Worm (Caenorhabditis elegans) whole organism, L1 larva: ENCODE data around the gene wht-4.
A peak's percentile ranks its signal among the peaks of the same experiment; 100 is the strongest.

ENCODE experiments used
- blmp-1 ChIP-seq: fragments of 150-350 bp; optimal IDR thresholded peaks from 2 replicates; lab custom pipeline; 2014; ENCODE audit warnings: missing biosample characterization, missing genetic modification characterization
- ceh-8 ChIP-seq: fragments of 200-800 bp; sonication (Bioruptor generic); optimal IDR thresholded peaks from 2 replicates; lab custom pipeline; 2018; ENCODE audit warnings: mild to moderate bottlenecking, missing genetic modification characterization, moderate library complexity, missing compliant biosample characterization
- ceh-90 ChIP-seq: sonication (generic microtip); optimal IDR thresholded peaks from 2 replicates; lab custom pipeline; 2016; ENCODE audit warnings: missing genetic modification characterization, missing compliant biosample characterization
- dpl-1 ChIP-seq, 3 experiments: fragments of 150-350 bp in 2 of 3; sonication (generic microtip) in 1 of 3; optimal IDR thresholded peaks; 2 replicates each; lab custom pipeline; 2014 to 2017; ENCODE audit warnings: missing biosample characterization in 3 of 3, missing genetic modification characterization in 3 of 3, missing genetic modification reagents in 3 of 3
- efl-1 ChIP-seq, 4 experiments: fragments of 150-350 bp; optimal IDR thresholded peaks in 3 of 4; peaks in 1 of 4; 1 replicate in 1 of 4; 2 replicates in 3 of 4; lab custom pipeline; 2014; ENCODE audit warnings: missing biosample characterization in 2 of 4, missing genetic modification characterization in 2 of 4, missing genetic modification reagents in 2 of 4
- egl-13 ChIP-seq: sonication (generic microtip); optimal IDR thresholded peaks from 2 replicates; lab custom pipeline; 2016; ENCODE audit warnings: missing genotype, missing genetic modification reagents, missing genetic modification characterization, missing compliant biosample characterization
- elt-3 ChIP-seq, 6 experiments: fragments of 150-350 bp in 1 of 6; sonication (generic microtip); optimal IDR thresholded peaks; 2 replicates each; lab custom pipeline; 2017 to 2018; ENCODE audit warnings: missing biosample characterization in 6 of 6, missing genetic modification characterization in 6 of 6, inconsistent platforms in 1 of 6
- fkh-10 ChIP-seq: sonication (generic microtip); optimal IDR thresholded peaks from 2 replicates; lab custom pipeline; 2017; ENCODE audit warnings: missing biosample characterization, missing genetic modification reagents, missing genetic modification characterization
- fkh-4 ChIP-seq: sonication (generic microtip); optimal IDR thresholded peaks from 2 replicates; lab custom pipeline; 2016; ENCODE audit warnings: missing compliant biosample characterization, missing genetic modification characterization, borderline replicate concordance
- fos-1 ChIP-seq: fragments of 150-350 bp; optimal IDR thresholded peaks from 2 replicates; lab custom pipeline; 2014; ENCODE audit warnings: missing biosample characterization, missing genetic modification characterization
- grh-1 ChIP-seq: fragments of 200-800 bp; sonication (Bioruptor generic); IDR thresholded peaks from 2 replicates; pipeline ENCODE4 v1.3.6; 2022; ENCODE audit warnings: missing genetic modification reagents, missing genetic modification characterization, missing compliant biosample characterization
- hpl-2 ChIP-seq: fragments of 150-350 bp; optimal IDR thresholded peaks from 2 replicates; lab custom pipeline; 2014; ENCODE audit warnings: missing biosample characterization, missing genetic modification reagents, missing genetic modification characterization
- lin-14 ChIP-seq: fragments of 200-800 bp; sonication (Bioruptor generic); optimal IDR thresholded peaks from 2 replicates; lab custom pipeline; 2018; ENCODE audit warnings: mild to moderate bottlenecking, missing genetic modification characterization, moderate library complexity, missing compliant biosample characterization
- lin-35 ChIP-seq, 2 experiments: fragments of 150-350 bp; optimal IDR thresholded peaks; 2 replicates each; lab custom pipeline; 2014; ENCODE audit warnings: missing biosample characterization in 2 of 2, missing genetic modification characterization in 2 of 2, missing genetic modification reagents in 2 of 2
- nhr-11 ChIP-seq: fragments of 150-350 bp; optimal IDR thresholded peaks from 2 replicates; lab custom pipeline; 2014; ENCODE audit warnings: missing biosample characterization, missing genetic modification characterization
- nhr-90 ChIP-seq: sonication (generic microtip); optimal IDR thresholded peaks from 2 replicates; lab custom pipeline; 2016; ENCODE audit warnings: mild to moderate bottlenecking, missing genetic modification characterization, missing compliant biosample characterization; ENCODE audit not compliant: poor library complexity
- pag-3 ChIP-seq: sonication (generic microtip); optimal IDR thresholded peaks from 2 replicates; lab custom pipeline; 2017; ENCODE audit warnings: missing genetic modification characterization, mild to moderate bottlenecking, missing compliant biosample characterization, antibody characterized with exemption, borderline replicate concordance; ENCODE audit not compliant: insufficient read depth
- pax-3 ChIP-seq: fragments of 200-800 bp; sonication (Bioruptor generic); optimal IDR thresholded peaks from 2 replicates; lab custom pipeline; 2018; ENCODE audit warnings: mild to moderate bottlenecking, missing genetic modification characterization, moderate library complexity, missing compliant biosample characterization
- pqm-1 ChIP-seq: sonication (generic microtip); optimal IDR thresholded peaks from 3 replicates; lab custom pipeline; 2017; ENCODE audit warnings: missing biosample characterization, missing genetic modification characterization
- skn-1 ChIP-seq: fragments of 150-350 bp; optimal IDR thresholded peaks from 2 replicates; lab custom pipeline; 2014; ENCODE audit warnings: missing biosample characterization, missing genetic modification characterization
- snpc-4 ChIP-seq: fragments of 150-350 bp; optimal IDR thresholded peaks from 2 replicates; lab custom pipeline; 2014; ENCODE audit warnings: missing biosample characterization, missing genetic modification characterization
- tlp-1 ChIP-seq: fragments of 150-350 bp; optimal IDR thresholded peaks from 2 replicates; lab custom pipeline; 2014; ENCODE audit warnings: missing biosample characterization, missing genetic modification characterization
- unc-30 ChIP-seq: sonication (generic microtip); optimal IDR thresholded peaks from 2 replicates; lab custom pipeline; 2017; ENCODE audit warnings: missing biosample characterization, missing genetic modification characterization
- unc-62 ChIP-seq: fragments of 150-350 bp; optimal IDR thresholded peaks from 2 replicates; lab custom pipeline; 2014; ENCODE audit warnings: missing biosample characterization, missing genetic modification reagents, missing genetic modification characterization
- xbp-1 ChIP-seq: sonication (generic microtip); optimal IDR thresholded peaks from 2 replicates; lab custom pipeline; 2016; ENCODE audit warnings: missing genetic modification characterization, missing compliant biosample characterization
- ztf-11 ChIP-seq, 2 experiments: sonication (generic microtip); optimal IDR thresholded peaks; 2 replicates each; lab custom pipeline; 2016 to 2017; ENCODE audit warnings: missing genetic modification characterization in 2 of 2, missing biosample characterization in 1 of 2, missing compliant biosample characterization in 1 of 2

wht-4 gene

DNA sequence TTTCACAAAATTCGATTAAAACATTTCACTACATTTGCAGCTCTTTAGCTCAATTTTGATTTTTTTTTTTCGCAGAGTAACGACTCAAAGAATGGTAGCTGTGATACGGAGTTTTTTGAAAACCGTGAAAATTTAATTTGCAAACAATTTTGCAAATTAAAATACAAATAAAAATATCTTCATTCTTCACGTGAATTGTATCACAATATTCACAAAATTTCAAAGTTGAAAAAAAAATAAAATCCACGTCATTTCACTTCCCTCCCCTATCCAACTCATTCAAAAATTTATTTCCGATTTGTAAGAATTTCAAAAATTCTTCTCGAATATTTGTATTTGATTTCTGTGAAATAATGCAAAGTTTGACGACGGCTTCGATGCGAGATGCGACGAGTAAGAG, at the start of gene wht-4:
Gene wht-4, plus strand, starts transcription at position 301 of the 400 bp plus-strand sequence.
- TF ChIP-seq nhr-90 (tag; lab: Kevin White, UChicago) (no peak), unc-62 (GFP tag; lab: Kevin White, UChicago) (no peak), pag-3 (tag; lab: Kevin White, UChicago) (no peak), skn-1 (tag; lab: Kevin White, UChicago) (no peak), fkh-4 (tag; lab: Kevin White, UChicago) (no peak)

DNA sequence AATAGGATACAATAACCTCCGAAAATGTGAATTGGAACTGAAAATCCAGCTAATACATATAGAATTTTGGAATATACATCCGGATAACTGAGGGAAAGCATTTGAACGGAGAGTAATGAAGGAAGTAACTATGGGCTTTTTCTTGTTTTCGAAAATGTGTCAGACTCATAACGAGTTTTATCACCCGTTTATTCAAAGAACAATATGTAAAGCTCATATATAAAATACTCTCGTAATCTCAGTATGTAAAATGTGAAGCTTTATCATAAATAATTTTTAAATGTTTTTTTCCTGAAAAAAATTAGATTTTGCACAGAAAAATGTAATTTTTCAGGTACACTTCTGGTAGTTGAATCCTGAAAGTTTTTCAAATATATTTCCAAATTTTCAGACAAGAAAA, 48.3 kb upstream of the wht-4 start, which contains the start of gene srh-297:
Gene srh-297, minus strand, starts transcription at position 101 of the 400 bp plus-strand sequence.
- TF ChIP-seq pqm-1 (no peak), unc-30 (tag; lab: Kevin White, UChicago) (no peak), xbp-1 (tag; lab: Kevin White, UChicago) (no peak), ztf-11 (tag; optimal IDR thresholded peaks at IDR 0.05; lab: Kevin White, UChicago) (no peak), ceh-90 (tag; lab: Kevin White, UChicago) (no peak), nhr-11 (tag; lab: Kevin White, UChicago) (no peak), dpl-1 (GFP tag; optimal IDR thresholded peaks at IDR 0.05; lab: Kevin White, UChicago) (no peak), egl-13 (tag; lab: Kevin White, UChicago) (no peak), fkh-10 (GFP tag; lab: Kevin White, UChicago) (no peak)
- TF ChIP-seq, all 84 proteins: peak for 0

DNA sequence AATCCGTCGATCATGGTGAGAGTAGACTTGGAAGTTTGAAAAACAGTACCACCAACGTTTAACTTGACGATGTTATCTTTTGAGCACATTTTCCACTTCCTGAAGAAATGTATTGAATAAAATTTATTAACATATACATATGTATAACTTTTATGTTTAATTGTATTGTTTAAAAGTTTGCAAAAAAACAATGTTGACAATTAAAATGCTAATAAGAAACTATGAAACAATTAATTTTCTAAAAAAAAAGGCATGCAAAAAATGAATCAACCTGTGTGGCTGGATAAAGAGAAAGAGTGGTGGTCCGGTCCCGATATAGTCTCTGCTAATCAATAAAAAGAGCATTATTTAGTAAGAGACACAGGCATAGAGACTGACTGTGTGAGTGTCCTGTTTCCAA, 44.0 kb upstream of the wht-4 start, which contains the start of gene C17F4.8:
Gene C17F4.8, minus strand, starts transcription at position 101 of the 400 bp plus-strand sequence.
- TF ChIP-seq ceh-8 (no peak), pax-3 (no peak), lin-14 (no peak), hpl-2 (GFP tag; lab: Kevin White, UChicago) (no peak)
- TF ChIP-seq, all 84 proteins: peak for 0

DNA sequence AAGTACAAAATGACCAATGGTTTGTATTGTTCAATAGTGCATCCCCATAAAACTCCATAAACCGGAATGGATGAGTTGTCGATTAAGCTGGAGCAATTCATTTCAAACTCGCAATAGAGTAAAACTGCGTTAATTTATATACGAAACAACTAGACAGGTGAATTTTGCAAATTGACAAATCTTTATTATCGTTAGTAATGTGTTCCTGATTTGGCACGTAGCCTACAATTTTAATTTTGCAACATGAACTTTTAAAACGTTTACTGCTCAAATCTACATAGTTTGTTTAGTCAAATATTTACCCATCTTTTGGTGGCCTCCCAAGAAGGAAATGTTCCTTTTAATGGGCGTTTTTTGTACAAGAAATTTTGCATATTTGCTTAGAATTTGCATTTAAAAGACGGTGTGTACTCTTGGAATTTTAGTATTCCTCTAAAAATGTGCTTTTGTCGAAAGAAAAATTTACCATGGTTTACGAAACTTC, 41.7 kb upstream of the wht-4 start, which contains the start of the genes srz-67 and C17F4.11:
Gene srz-67, minus strand, starts transcription at position 101 of the 484 bp plus-strand sequence.
Gene C17F4.11, plus strand, starts transcription at position 434 of the 484 bp plus-strand sequence.
- TF ChIP-seq efl-1 (optimal IDR thresholded peaks at IDR 0.05; lab: Kevin White, UChicago) (no peak), efl-1 (GFP tag; optimal IDR thresholded peaks at IDR 0.05 in 1 of 2; lab: Kevin White, UChicago) (peak in 1 of 2 experiments; percentile 65), fkh-10 (GFP tag; lab: Kevin White, UChicago) (no peak)
- TF ChIP-seq, all 84 proteins: peak for 1

DNA sequence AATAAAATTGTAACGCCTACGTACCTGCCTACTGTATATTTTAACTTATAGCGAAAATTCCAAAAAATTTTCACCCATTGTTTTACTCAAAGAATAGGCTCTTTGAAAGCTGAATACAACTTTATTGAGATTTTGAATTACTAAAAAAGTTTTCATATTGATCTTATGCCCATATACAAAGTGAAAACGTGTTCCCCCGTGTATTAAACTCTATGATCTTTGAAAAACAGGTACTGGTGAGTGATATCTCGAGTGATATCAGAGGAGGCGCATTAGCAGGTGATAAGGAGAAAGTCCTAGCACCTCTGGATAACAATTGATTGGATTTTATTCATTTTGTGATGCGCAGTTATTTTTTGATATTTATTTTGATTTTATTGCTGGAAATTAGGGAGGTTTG, 38.5 kb upstream of the wht-4 start, which contains the start of gene C17F4.3:
Gene C17F4.3, plus strand, starts transcription at position 301 of the 400 bp plus-strand sequence.
- TF ChIP-seq tlp-1 (tag; lab: Kevin White, UChicago), result no peak
- no peak for TF ChIP-seq lin-35 (GFP tag; optimal IDR thresholded peaks at IDR 0.05; lab: Kevin White, UChicago)
- no peak for TF ChIP-seq snpc-4 (tag; lab: Kevin White, UChicago)
- TF ChIP-seq blmp-1 (tag; lab: Kevin White, UChicago), result peak; percentile 87

DNA sequence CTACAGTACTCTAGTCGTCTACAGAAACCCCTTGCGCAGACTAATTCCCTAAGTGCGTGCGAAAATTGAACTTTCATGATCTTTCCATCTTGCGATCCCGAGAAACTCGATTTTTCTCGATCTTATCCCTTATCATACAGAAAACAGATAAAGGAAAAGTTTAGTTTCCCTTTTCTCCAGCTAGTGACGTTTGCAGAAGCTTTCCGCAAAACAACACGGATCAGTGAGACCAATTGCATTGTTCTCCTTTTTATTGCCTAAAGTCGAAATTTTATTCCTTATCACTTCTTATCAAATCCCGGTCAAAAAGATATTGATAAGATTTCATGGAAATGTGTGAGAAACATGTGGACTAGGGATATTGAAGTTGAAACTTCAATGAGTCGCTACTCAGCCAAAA, 36.9 kb upstream of the wht-4 start:
- no peak for TF ChIP-seq fos-1 (tag; lab: Kevin White, UChicago)
- TF ChIP-seq skn-1 (tag; lab: Kevin White, UChicago), result no peak
- TF ChIP-seq elt-3 (tag; optimal IDR thresholded peaks at IDR 0.05; lab: Kevin White, UChicago), result peak in 2 of 6 experiments; percentile 50 to 77
- peak; percentile 99 for TF ChIP-seq blmp-1 (tag; lab: Kevin White, UChicago)

DNA sequence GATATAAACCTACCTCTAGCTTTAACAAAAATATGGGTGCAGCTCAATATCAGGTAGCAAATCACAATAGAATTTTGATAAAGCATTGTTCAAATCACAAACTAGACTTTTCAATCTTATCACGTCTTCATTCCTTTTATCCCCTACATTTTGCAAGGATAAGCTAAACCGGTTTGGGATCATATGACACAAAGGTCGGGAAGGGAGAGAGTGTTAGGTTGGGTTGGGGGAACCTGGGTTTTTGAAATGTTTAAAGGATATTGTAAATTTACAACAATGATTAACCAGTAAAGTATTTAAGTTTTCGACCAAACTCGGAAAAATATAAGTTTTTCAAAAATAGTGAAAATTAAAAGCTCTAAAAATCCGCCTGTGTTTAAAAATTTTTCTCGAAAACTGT, 34.7 kb upstream of the wht-4 start, which contains the start of gene C17F4.12:
Gene C17F4.12, minus strand, starts transcription at position 101 of the 400 bp plus-strand sequence.
- TF ChIP-seq blmp-1 (tag; lab: Kevin White, UChicago) (peak; percentile 85), elt-3 (tag; optimal IDR thresholded peaks at IDR 0.05; lab: Kevin White, UChicago) (peak in 1 of 6 experiments; percentile 9), ceh-90 (tag; lab: Kevin White, UChicago) (no peak), grh-1 (GFP tag; lab: Robert Waterston, UW) (no peak)
